Worm (Caenorhabditis elegans): ENCODE data around the gene rpl-9.

The rpl-9 gene

ce11 chrIII:7570083-7570695 lies 2.4 kb downstream of the rpl-9 start, which contains the start of gene R13A5.7:
R13A5.7 (minus strand) TSS chrIII:7570133.
- TF ChIP-seq ztf-25 (GFP tag; IDR thresholded peaks at IDR 0.05) (no peak), B0261.1 (tag; optimal IDR thresholded peaks at IDR 0.05) (no peak), F57A8.1 (GFP tag; optimal IDR thresholded peaks at IDR 0.05) (no peak), aptf-3 (GFP tag; IDR thresholded peaks at IDR 0.05) (no peak), rcor-1 (GFP tag; IDR thresholded peaks at IDR 0.05) (0 out of 2 replicates have a peak, but pooled peaks have one; percentile 27), ceh-27 (GFP tag; optimal IDR thresholded peaks at IDR 0.05) (peak; percentile 80), ztf-18 (tag; optimal IDR thresholded peaks at IDR 0.05) (peak; percentile 57), B0035.1 (tag; optimal IDR thresholded peaks at IDR 0.05) (no peak), bed-1 (GFP tag; IDR thresholded peaks at IDR 0.05) (no peak), ztf-22 (GFP tag; optimal IDR thresholded peaks at IDR 0.05) (no peak), hmg-1.2 (GFP tag; IDR thresholded peaks at IDR 0.05) (peak; percentile 85), madf-6 (GFP tag; IDR thresholded peaks at IDR 0.05) (0 out of 2 replicates have a peak, but pooled peaks have one; percentile 26), ztf-3 (GFP tag; optimal IDR thresholded peaks at IDR 0.05) (no peak), tbp1 (GFP tag; optimal IDR thresholded peaks at IDR 0.05) (peak; percentile 36), K11D2.4 (GFP tag; IDR thresholded peaks at IDR 0.05) (0 out of 2 replicates have a peak, but pooled peaks have one; percentile 17), tlf-1 (GFP tag; optimal IDR thresholded peaks at IDR 0.05) (peak; percentile 28), sdz-38 (tag; optimal IDR thresholded peaks at IDR 0.05) (no peak), lag-1 (GFP tag; IDR thresholded peaks at IDR 0.05) (no peak), nhr-80 (tag; optimal IDR thresholded peaks at IDR 0.05) (peak; percentile 97), lin-54 (GFP tag; optimal IDR thresholded peaks at IDR 0.05) (peak; percentile 69), ZK185.1 (tag; optimal IDR thresholded peaks at IDR 0.05; ENCODE audit: poor library complexity, severe bottlenecking) (peak; percentile 71), mxl-1 (tag; optimal IDR thresholded peaks at IDR 0.05) (no peak), dpff-1 (tag; optimal IDR thresholded peaks at IDR 0.05) (no peak), cebp-1 (GFP tag; IDR thresholded peaks at IDR 0.05) (no peak), cebp-1 (tag; optimal IDR thresholded peaks at IDR 0.05) (peak; percentile 81), let-526 (GFP tag; IDR thresholded peaks at IDR 0.05) (0 out of 2 replicates have a peak, but pooled peaks have one; percentile 37), egrh-3 (GFP tag; IDR thresholded peaks at IDR 0.05) (peak; percentile 42; the same call in 1 of the 2 replicates), nhr-27 (tag; optimal IDR thresholded peaks at IDR 0.05) (no peak), T26A5.8 (tag; optimal IDR thresholded peaks at IDR 0.05) (no peak), pbrm-1 (GFP tag; IDR thresholded peaks at IDR 0.05) (peak; percentile 46; the same call in 1 of the 2 replicates), gei-17 (GFP tag; optimal IDR thresholded peaks at IDR 0.05) (peak; percentile 21), sptf-2 (GFP tag; optimal IDR thresholded peaks at IDR 0.05) (no peak), let-607 (tag; optimal IDR thresholded peaks at IDR 0.05) (peak in 1 of 2 experiments; percentile 26), xnd-1 (tag; optimal IDR thresholded peaks at IDR 0.05) (no peak), Y53G8AR.9 (GFP tag; conservative IDR thresholded peaks at IDR 0.05) (no peak), B0019.2 (GFP tag; conservative IDR thresholded peaks at IDR 0.05) (no peak), F22D6.2 (tag; optimal IDR thresholded peaks at IDR 0.05) (no peak), zim-3 (tag; optimal IDR thresholded peaks at IDR 0.05) (no peak), lir-1 (GFP tag; conservative IDR thresholded peaks at IDR 0.05) (no peak), athp-1 (tag; optimal IDR thresholded peaks at IDR 0.05) (peak; percentile 12), ceh-58 (GFP tag; IDR thresholded peaks at IDR 0.05) (no peak), egl-44 (GFP tag; IDR thresholded peaks at IDR 0.05) (peak; percentile 50; the same call in 1 of the 2 replicates), die-1 (tag; optimal IDR thresholded peaks at IDR 0.05) (peak; percentile 52), snpc-3.4 (tag; optimal IDR thresholded peaks at IDR 0.05) (no peak), chd-7 (tag; optimal IDR thresholded peaks at IDR 0.05) (peak; percentile 69), unc-62 (GFP tag; optimal IDR thresholded peaks at IDR 0.05) (peak; percentile 10), lin-26 (GFP tag; IDR thresholded peaks at IDR 0.05) (no peak), ceh-100 (GFP tag; IDR thresholded peaks at IDR 0.05) (no peak)

All from whole organism, young adult.